Fruit fly (Drosophila melanogaster) whole organism, adult: Measurements from ENCODE around the gene CG31542.

ENCODE experiments used
- CG11617 ChIP-seq: fragments of 200-800 bp; sonication (Bioruptor generic); optimal IDR thresholded peaks from 2 replicates; lab custom pipeline; 2017; ENCODE audit warnings: mild to moderate bottlenecking, missing biosample characterization, missing genetic modification reagents, missing genetic modification characterization
- CG12768 ChIP-seq: fragments of 200-800 bp; sonication (Bioruptor generic); optimal IDR thresholded peaks from 2 replicates; lab custom pipeline; 2017; ENCODE audit warnings: missing biosample characterization, missing genetic modification characterization, mild to moderate bottlenecking, moderate library complexity, missing genetic modification reagents
- CG14711 ChIP-seq: fragments of 200-800 bp; sonication (Bioruptor generic); optimal IDR thresholded peaks from 2 replicates; lab custom pipeline; 2018; ENCODE audit warnings: missing biosample characterization, mild to moderate bottlenecking, missing genetic modification characterization, moderate library complexity
- CG1620 ChIP-seq: fragments of 200-800 bp; sonication (Bioruptor generic); optimal IDR thresholded peaks from 2 replicates; lab custom pipeline; 2016; ENCODE audit warnings: missing biosample characterization, missing genetic modification characterization
- CG33017 ChIP-seq: fragments of 200-800 bp; sonication (Bioruptor generic); optimal IDR thresholded peaks from 2 replicates; lab custom pipeline; 2018; ENCODE audit warnings: missing biosample characterization, mild to moderate bottlenecking, missing genetic modification characterization, moderate library complexity
- CG5204 ChIP-seq: fragments of 200-800 bp; sonication (Bioruptor generic); optimal IDR thresholded peaks from 2 replicates; lab custom pipeline; 2016; ENCODE audit warnings: missing biosample characterization, missing genetic modification characterization
- CG7045 ChIP-seq: fragments of 200-800 bp; sonication (Bioruptor generic); optimal IDR thresholded peaks from 2 replicates; lab custom pipeline; 2017; ENCODE audit warnings: missing biosample characterization, mild to moderate bottlenecking, missing genetic modification characterization
- CG7101 ChIP-seq: fragments of 200-800 bp; sonication (Bioruptor generic); optimal IDR thresholded peaks from 2 replicates; lab custom pipeline; 2018; ENCODE audit warnings: missing biosample characterization, mild to moderate bottlenecking, missing genetic modification characterization, moderate library complexity
- Clk ChIP-seq: fragments of 200-800 bp; sonication (Bioruptor generic); optimal IDR thresholded peaks from 2 replicates; lab custom pipeline; 2017; ENCODE audit warnings: missing biosample characterization, missing genetic modification characterization
- Crg-1 ChIP-seq: fragments of 200-800 bp; sonication (Bioruptor generic); optimal IDR thresholded peaks from 2 replicates; lab custom pipeline; 2016; ENCODE audit warnings: missing biosample characterization, missing genetic modification characterization
- Hr96 ChIP-seq: fragments of 200-800 bp; sonication (Bioruptor generic); optimal IDR thresholded peaks from 2 replicates; lab custom pipeline; 2016; ENCODE audit warnings: missing biosample characterization, missing genetic modification characterization
- Mnt ChIP-seq: fragments of 200-800 bp; sonication (Bioruptor generic); optimal IDR thresholded peaks from 2 replicates; lab custom pipeline; 2016; ENCODE audit warnings: missing biosample characterization, mild to moderate bottlenecking, missing genetic modification characterization
- bab1 ChIP-seq: fragments of 200-800 bp; sonication (Bioruptor generic); optimal IDR thresholded peaks from 3 replicates; lab custom pipeline; 2019; ENCODE audit warnings: missing biosample characterization, mild to moderate bottlenecking, missing genetic modification characterization, moderate library complexity
- cic ChIP-seq: fragments of 200-800 bp; sonication (Bioruptor generic); optimal IDR thresholded peaks from 2 replicates; lab custom pipeline; 2017; ENCODE audit warnings: missing biosample characterization, mild to moderate bottlenecking, missing genetic modification characterization, moderate library complexity
- cnc ChIP-seq, 2 experiments: fragments of >200 bp; optimal IDR thresholded peaks; 2 replicates each; lab custom pipeline; 2017
- kay ChIP-seq: fragments of 200-800 bp; sonication (Bioruptor generic); peaks from one replicate; lab custom pipeline; 2016; ENCODE audit warnings: missing biosample characterization, missing genetic modification characterization, borderline replicate concordance
- ovo ChIP-seq: fragments of 200-800 bp; sonication (Bioruptor generic); optimal IDR thresholded peaks from 2 replicates; lab custom pipeline; 2016; ENCODE audit warnings: missing biosample characterization, missing genetic modification characterization
- pad ChIP-seq: fragments of 200-800 bp; sonication (Bioruptor generic); optimal IDR thresholded peaks from 3 replicates; lab custom pipeline; 2017; ENCODE audit warnings: missing biosample characterization, missing genetic modification characterization, mild to moderate bottlenecking, moderate library complexity, missing genetic modification reagents
- tj ChIP-seq: fragments of 200-800 bp; sonication (Bioruptor generic); optimal IDR thresholded peaks from 3 replicates; lab custom pipeline; 2017; ENCODE audit warnings: missing biosample characterization, mild to moderate bottlenecking, missing genetic modification characterization, moderate library complexity
- toe ChIP-seq: fragments of 200-800 bp; sonication (Bioruptor generic); optimal IDR thresholded peaks from 2 replicates; lab custom pipeline; 2016; ENCODE audit warnings: missing biosample characterization, missing genetic modification characterization

Gene CG31542

dm6 chr3R:5331764-5332405 lies 37.5 kb upstream of the CG31542 start:
- no peak for TF ChIP-seq CG1620
- TF ChIP-seq CG14711 (tag; lab: Kevin White, UChicago), result no peak
- no peak for TF ChIP-seq Mnt (GFP tag; lab: Kevin White, UChicago)
- TF ChIP-seq CG12768, result no peak
- no peak for TF ChIP-seq Clk
- TF ChIP-seq CG7101 (tag; lab: Kevin White, UChicago), result no peak
- no peak for TF ChIP-seq cic (GFP tag; lab: Kevin White, UChicago)
- no peak for TF ChIP-seq kay (GFP tag; lab: Kevin White, UChicago)
- TF ChIP-seq cnc (optimal IDR thresholded peaks at IDR 0.05; lab: Kevin White, UChicago), result no peak
- no peak for TF ChIP-seq ovo (GFP tag; lab: Kevin White, UChicago)
- TF ChIP-seq pad (GFP tag; lab: Kevin White, UChicago), result no peak
- TF ChIP-seq toe (GFP tag; lab: Kevin White, UChicago), result no peak
- no peak for TF ChIP-seq Hr96
- TF ChIP-seq tj (GFP tag; lab: Kevin White, UChicago), result no peak
- no peak for TF ChIP-seq CG5204 (GFP tag; lab: Kevin White, UChicago)
- TF ChIP-seq CG7045, result no peak
- TF ChIP-seq CG11617 (GFP tag; lab: Kevin White, UChicago), result no peak

DNA sequence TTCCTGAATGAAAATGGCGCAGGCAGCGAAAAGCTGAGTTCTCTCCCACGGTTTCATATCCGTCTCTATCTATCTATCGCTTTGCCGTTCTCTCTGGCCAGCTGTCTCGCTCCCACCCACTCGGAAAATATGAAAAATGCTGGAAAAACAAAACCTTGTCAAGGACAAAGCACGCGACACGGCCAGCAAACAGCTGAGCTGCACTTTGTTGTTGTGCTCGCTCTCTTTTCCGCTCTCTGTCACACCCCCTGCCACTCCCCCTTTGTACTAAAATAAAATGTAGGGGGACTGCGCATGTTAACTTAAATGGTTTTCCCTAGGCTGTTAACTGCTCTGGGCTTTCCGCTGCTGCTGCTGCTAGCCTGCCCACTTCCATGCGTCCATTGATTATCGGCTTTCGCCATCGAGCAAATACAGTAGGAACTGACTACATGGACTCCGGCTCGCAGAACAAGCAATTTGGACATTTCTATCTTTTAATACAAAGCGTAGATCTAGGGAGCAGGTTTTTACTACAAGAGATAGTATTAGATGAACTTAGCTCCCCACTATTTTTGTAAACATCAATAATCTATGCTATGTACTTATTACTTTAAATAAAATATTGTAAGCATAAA lies 22.5 kb upstream of the CG31542 start:
- TF ChIP-seq CG14711 (tag; lab: Kevin White, UChicago) (no peak), toe (GFP tag; lab: Kevin White, UChicago) (no peak), bab1 (GFP tag; lab: Kevin White, UChicago) (no peak), CG11617 (GFP tag; lab: Kevin White, UChicago) (no peak), CG5204 (GFP tag; lab: Kevin White, UChicago) (no peak), Mnt (GFP tag; lab: Kevin White, UChicago) (no peak), Hr96 (no peak), Crg-1 (GFP tag; lab: Kevin White, UChicago) (no peak), CG7101 (tag; lab: Kevin White, UChicago) (no peak), pad (GFP tag; lab: Kevin White, UChicago) (no peak), CG12768 (no peak), Clk (no peak), kay (GFP tag; lab: Kevin White, UChicago) (no peak), tj (GFP tag; lab: Kevin White, UChicago) (no peak), CG33017 (tag; lab: Kevin White, UChicago) (no peak), cnc (optimal IDR thresholded peaks at IDR 0.05; lab: Kevin White, UChicago) (no peak), CG7045 (no peak)

DNA sequence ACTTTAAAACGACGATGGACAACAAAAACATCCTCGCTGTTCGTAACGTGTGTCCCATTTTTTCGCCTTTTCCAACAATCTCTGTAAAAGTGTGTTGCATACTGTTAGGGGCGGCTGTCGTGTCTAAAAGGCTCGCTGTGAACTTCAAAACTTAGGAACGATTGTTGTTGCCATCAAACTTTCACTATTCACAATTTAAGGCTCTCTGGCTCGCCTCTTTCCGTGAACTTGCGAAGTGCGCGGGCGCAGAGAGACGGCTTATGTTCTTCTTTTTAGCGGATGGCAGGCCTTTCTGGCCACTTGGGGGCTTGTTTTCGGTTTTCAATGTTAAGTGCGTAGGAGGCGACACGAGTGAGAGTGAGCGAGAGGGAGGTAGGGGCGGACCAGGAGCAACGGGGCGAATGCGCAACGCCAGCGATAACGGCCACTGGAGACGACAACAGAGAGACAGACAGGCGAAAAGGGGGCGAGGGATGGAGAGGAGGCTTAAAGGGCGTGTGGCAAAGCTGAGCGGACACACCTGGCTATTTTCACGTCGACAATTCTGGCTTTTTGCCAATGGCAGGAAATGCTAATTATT lies 18.9 kb upstream of the CG31542 start, which contains the start of gene mtd:
Gene mtd, minus strand, starts transcription at position 51 of the 580 bp plus-strand sequence.
- TF ChIP-seq CG7101 (tag; lab: Kevin White, UChicago), result no peak
- TF ChIP-seq CG12768, result no peak
- no peak for TF ChIP-seq Crg-1 (GFP tag; lab: Kevin White, UChicago)
- no peak for TF ChIP-seq CG7045
- TF ChIP-seq bab1 (GFP tag; lab: Kevin White, UChicago), result no peak
- TF ChIP-seq CG14711 (tag; lab: Kevin White, UChicago), result no peak
- TF ChIP-seq CG1620, result no peak

dm6 chr3R:5354373-5355134 lies 14.8 kb upstream of the CG31542 start, which contains the start of the genes CG11999 and CG1161:
Gene CG11999, minus strand, starts transcription at chr3R:5354747.
Gene CG1161, plus strand, starts transcription at chr3R:5355092.
- TF ChIP-seq Crg-1 (GFP tag; lab: Kevin White, UChicago) (peak; percentile 13), pad (GFP tag; lab: Kevin White, UChicago) (peak; percentile 17), CG12768 (no peak), CG7101 (tag; lab: Kevin White, UChicago) (no peak), tj (GFP tag; lab: Kevin White, UChicago) (peak; percentile 9)

- TF ChIP-seq CG12768, result no peak
- no peak for TF ChIP-seq pad (GFP tag; lab: Kevin White, UChicago)
- TF ChIP-seq bab1 (GFP tag; lab: Kevin White, UChicago), result no peak
Observed at dm6 chr3R:5355135-5355493, 14.2 kb upstream of the CG31542 start.

DNA sequence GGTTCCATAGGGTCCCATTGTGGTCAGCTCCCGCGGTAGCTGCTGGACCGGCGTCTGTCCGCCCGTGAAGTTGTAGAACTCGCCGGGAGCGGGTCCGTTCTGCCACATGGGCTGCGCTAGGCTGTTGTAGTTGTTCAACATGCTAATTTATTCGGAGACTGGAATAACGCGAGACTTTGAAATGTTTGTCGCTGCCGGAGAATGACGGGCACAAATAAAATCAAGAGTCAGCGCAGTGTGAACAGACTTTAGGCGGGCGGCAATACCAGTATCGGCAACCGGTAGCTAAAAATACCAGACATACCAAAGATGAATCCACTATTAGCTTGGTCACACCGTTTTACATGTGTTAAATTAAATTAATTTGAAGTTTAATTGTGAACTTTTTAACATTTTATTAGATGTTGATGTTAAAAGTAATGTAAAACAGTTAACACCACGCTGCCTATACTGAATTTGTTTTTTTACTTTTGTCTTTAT lies 11.4 kb upstream of the CG31542 start, which contains the start of gene Prosbeta7:
Gene Prosbeta7, minus strand, starts transcription at position 430 of the 480 bp plus-strand sequence.
- TF ChIP-seq pad (GFP tag; lab: Kevin White, UChicago) (no peak), CG7101 (tag; lab: Kevin White, UChicago) (no peak), CG12768 (no peak), Hr96 (no peak), CG14711 (tag; lab: Kevin White, UChicago) (no peak), CG5204 (GFP tag; lab: Kevin White, UChicago) (no peak), CG7045 (no peak), Mnt (GFP tag; lab: Kevin White, UChicago) (peak; percentile 11), cic (GFP tag; lab: Kevin White, UChicago) (peak; percentile 6), kay (GFP tag; lab: Kevin White, UChicago) (no peak), CG1620 (no peak), Crg-1 (GFP tag; lab: Kevin White, UChicago) (no peak), bab1 (GFP tag; lab: Kevin White, UChicago) (peak; percentile 53), CG11617 (GFP tag; lab: Kevin White, UChicago) (no peak), CG33017 (tag; lab: Kevin White, UChicago) (no peak), cnc (optimal IDR thresholded peaks at IDR 0.05; lab: Kevin White, UChicago) (peak; percentile 96 to 98), ovo (GFP tag; lab: Kevin White, UChicago) (no peak)
